Fruit fly (Drosophila melanogaster) whole organism, embryonic: ENCODE results near the gene mRpL39.

Experiments used
- CG10462 ChIP-seq: fragments of 200-800 bp; sonication (Bioruptor generic); optimal IDR thresholded peaks from 2 replicates; lab custom pipeline; 2016; ENCODE audit warnings: missing biosample characterization, missing genetic modification characterization
- CG12391 ChIP-seq: fragments of 200-800 bp; sonication (Bioruptor generic); optimal IDR thresholded peaks from 3 replicates; lab custom pipeline; 2018; ENCODE audit warnings: missing biosample characterization, mild to moderate bottlenecking, missing genetic modification characterization, moderate library complexity
- CG13775 ChIP-seq: fragments of 200-800 bp; sonication (Bioruptor generic); optimal IDR thresholded peaks from 3 replicates; lab custom pipeline; 2017; ENCODE audit warnings: missing biosample characterization, mild to moderate bottlenecking, missing genetic modification characterization
- CG33557 ChIP-seq: fragments of 200-800 bp; sonication (Bioruptor generic); optimal IDR thresholded peaks from 2 replicates; lab custom pipeline; 2019; ENCODE audit warnings: missing biosample characterization, mild to moderate bottlenecking, missing genetic modification characterization, moderate library complexity
- CG4617 ChIP-seq: fragments of 200-800 bp; sonication (Bioruptor generic); optimal IDR thresholded peaks from 3 replicates; lab custom pipeline; 2016; ENCODE audit warnings: missing biosample characterization, missing genetic modification characterization, borderline replicate concordance
- scrt ChIP-seq: fragments of 200-800 bp; sonication (Bioruptor generic); optimal IDR thresholded peaks from 2 replicates; lab custom pipeline; 2018; ENCODE audit warnings: missing biosample characterization, mild to moderate bottlenecking, missing genetic modification characterization, moderate library complexity

DNA sequence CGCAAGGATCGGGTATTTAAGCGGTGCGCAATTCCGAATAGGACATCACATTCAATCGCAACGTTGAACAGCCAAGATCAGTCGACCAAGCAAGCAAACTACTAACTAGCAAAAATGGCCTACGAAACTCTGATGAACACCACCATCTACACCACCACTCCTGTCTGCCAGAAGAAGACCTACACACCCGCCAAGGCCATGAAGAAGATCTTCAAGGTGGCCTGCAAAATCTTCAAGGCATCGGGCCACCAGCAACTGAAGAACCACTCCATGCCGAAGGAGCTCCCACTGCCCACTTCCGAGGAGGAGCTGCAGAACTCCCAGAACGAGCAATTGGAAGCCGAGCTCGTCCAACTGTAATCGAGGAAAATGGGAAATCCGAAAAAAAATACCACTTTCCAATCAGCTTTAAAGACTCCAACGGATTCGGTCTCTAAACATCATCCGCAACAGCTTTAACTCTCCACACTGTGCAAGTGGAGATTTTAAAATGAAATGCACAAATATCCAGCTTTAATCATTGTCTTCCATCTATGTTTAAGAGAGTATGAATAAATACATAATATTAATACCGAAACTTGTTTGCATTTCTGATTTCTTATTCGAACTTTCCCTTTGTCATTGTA is 26.7 kb downstream of the mRpL39 start, which contains the start of gene Brd:
- TF ChIP-seq CG4617 (no peak), scrt (GFP tag; lab: Kevin White, UChicago) (no peak), CG12391 (no peak), CG13775 (GFP tag; lab: Kevin White, UChicago) (no peak), CG33557 (no peak), CG10462 (no peak)
